Worm (Caenorhabditis elegans): ENCODE results near the gene C17H12.3.

- TF ChIP-seq nhr-77 (tag; optimal IDR thresholded peaks at IDR 0.05) (no peak), unc-62 (GFP tag; optimal IDR thresholded peaks at IDR 0.05) (no peak), R02D3.7 (tag; optimal IDR thresholded peaks at IDR 0.05) (no peak), mdl-1 (tag; optimal IDR thresholded peaks at IDR 0.05) (no peak)
These were observed 18.3 kb downstream of the C17H12.3 start for ce11 chrIV:6777156-6777555.

Measured in whole organism, L2 larva.